Worm (Caenorhabditis elegans) whole organism, L1 larva: ENCODE measurements around the gene C05C10.3.

Source experiments
- C04F5.9 ChIP-seq: sonication (generic microtip); optimal IDR thresholded peaks from 2 replicates; lab custom pipeline; 2016; ENCODE audit warnings: missing genetic modification characterization, missing compliant biosample characterization
- C16A3.4 ChIP-seq: fragments of 150-350 bp; optimal IDR thresholded peaks from 2 replicates; lab custom pipeline; 2014; ENCODE audit warnings: missing biosample characterization, missing genetic modification characterization
- C34B4.2 ChIP-seq: sonication (generic microtip); optimal IDR thresholded peaks from 2 replicates; lab custom pipeline; 2017; ENCODE audit warnings: mild to moderate bottlenecking, missing genetic modification characterization, missing compliant biosample characterization
- F16B12.6 ChIP-seq: fragments of 150-350 bp; optimal IDR thresholded peaks from 2 replicates; lab custom pipeline; 2014; ENCODE audit warnings: missing biosample characterization, missing genetic modification characterization
- Y116A8C.19 ChIP-seq: sonication (generic microtip); optimal IDR thresholded peaks from 2 replicates; lab custom pipeline; 2016; ENCODE audit warnings: missing compliant biosample characterization, missing genetic modification characterization, borderline replicate concordance
- aha-1 ChIP-seq: fragments of 150-350 bp; optimal IDR thresholded peaks from 2 replicates; lab custom pipeline; 2014; ENCODE audit warnings: missing biosample characterization, missing genetic modification characterization
- ceh-8 ChIP-seq: fragments of 200-800 bp; sonication (Bioruptor generic); optimal IDR thresholded peaks from 2 replicates; lab custom pipeline; 2018; ENCODE audit warnings: mild to moderate bottlenecking, missing genetic modification characterization, moderate library complexity, missing compliant biosample characterization
- ceh-82 ChIP-seq, 3 experiments: fragments of 150-350 bp in 1 of 3; sonication (generic microtip) in 2 of 3; optimal IDR thresholded peaks; 2 replicates each; lab custom pipeline; 2014 to 2017; ENCODE audit warnings: missing biosample characterization in 3 of 3, missing genetic modification characterization in 3 of 3
- ceh-88 ChIP-seq: fragments of 200-800 bp; sonication (Bioruptor generic); IDR thresholded peaks from 2 replicates; pipeline ENCODE4 v1.3.6; 2022; ENCODE audit warnings: missing genetic modification characterization, missing compliant biosample characterization
- ceh-90 ChIP-seq: sonication (generic microtip); optimal IDR thresholded peaks from 2 replicates; lab custom pipeline; 2016; ENCODE audit warnings: missing genetic modification characterization, missing compliant biosample characterization
- egl-13 ChIP-seq: sonication (generic microtip); optimal IDR thresholded peaks from 2 replicates; lab custom pipeline; 2016; ENCODE audit warnings: missing genotype, missing genetic modification reagents, missing genetic modification characterization, missing compliant biosample characterization
- egl-27 ChIP-seq, 2 experiments: fragments of 150-350 bp in 1 of 2; sonication (generic microtip); optimal IDR thresholded peaks; 3 replicates each; lab custom pipeline; 2017 to 2018; ENCODE audit warnings: missing biosample characterization in 2 of 2, missing genetic modification characterization in 2 of 2, missing genetic modification reagents in 2 of 2
- elt-2 ChIP-seq: sonication (generic microtip); optimal IDR thresholded peaks from 2 replicates; lab custom pipeline; 2016; ENCODE audit warnings: missing genetic modification characterization, mild to moderate bottlenecking, inconsistent platforms, missing compliant biosample characterization, missing genetic modification reagents
- elt-3 ChIP-seq, 6 experiments: fragments of 150-350 bp in 1 of 6; sonication (generic microtip); optimal IDR thresholded peaks; 2 replicates each; lab custom pipeline; 2017 to 2018; ENCODE audit warnings: missing biosample characterization in 6 of 6, missing genetic modification characterization in 6 of 6, inconsistent platforms in 1 of 6
- ets-5 ChIP-seq: fragments of 200-800 bp; sonication (Bioruptor generic); IDR thresholded peaks from 2 replicates; pipeline ENCODE4 v1.3.6; 2022; ENCODE audit warnings: missing genetic modification characterization, missing compliant biosample characterization
- fkh-10 ChIP-seq: sonication (generic microtip); optimal IDR thresholded peaks from 2 replicates; lab custom pipeline; 2017; ENCODE audit warnings: missing biosample characterization, missing genetic modification reagents, missing genetic modification characterization
- fkh-4 ChIP-seq: sonication (generic microtip); optimal IDR thresholded peaks from 2 replicates; lab custom pipeline; 2016; ENCODE audit warnings: missing compliant biosample characterization, missing genetic modification characterization, borderline replicate concordance
- fkh-8 ChIP-seq: sonication (generic microtip); optimal IDR thresholded peaks from 2 replicates; lab custom pipeline; 2016; ENCODE audit warnings: mild to moderate bottlenecking, missing genetic modification characterization, missing compliant biosample characterization
- fos-1 ChIP-seq: fragments of 150-350 bp; optimal IDR thresholded peaks from 2 replicates; lab custom pipeline; 2014; ENCODE audit warnings: missing biosample characterization, missing genetic modification characterization
- hlh-4 ChIP-seq: sonication (generic microtip); optimal IDR thresholded peaks from 2 replicates; lab custom pipeline; 2016; ENCODE audit warnings: mild to moderate bottlenecking, missing genetic modification characterization, missing compliant biosample characterization
- irx-1 ChIP-seq: sonication (generic microtip); optimal IDR thresholded peaks from 2 replicates; lab custom pipeline; 2016; ENCODE audit warnings: missing genetic modification characterization, missing compliant biosample characterization
- isw-1 ChIP-seq: fragments of 200-800 bp; sonication (Bioruptor generic); IDR thresholded peaks from 2 replicates; pipeline ENCODE4 v1.3.6; 2022; ENCODE audit warnings: missing genetic modification characterization, missing compliant biosample characterization
- lin-14 ChIP-seq: fragments of 200-800 bp; sonication (Bioruptor generic); optimal IDR thresholded peaks from 2 replicates; lab custom pipeline; 2018; ENCODE audit warnings: mild to moderate bottlenecking, missing genetic modification characterization, moderate library complexity, missing compliant biosample characterization
- lin-15B ChIP-seq: fragments of 150-350 bp; sonication (generic microtip); optimal IDR thresholded peaks from 3 replicates; lab custom pipeline; 2014; ENCODE audit warnings: missing biosample characterization, missing genetic modification characterization
- lin-35 ChIP-seq, 2 experiments: fragments of 150-350 bp; optimal IDR thresholded peaks; 2 replicates each; lab custom pipeline; 2014; ENCODE audit warnings: missing biosample characterization in 2 of 2, missing genetic modification characterization in 2 of 2, missing genetic modification reagents in 2 of 2
- lir-3 ChIP-seq: sonication (generic microtip); optimal IDR thresholded peaks from 2 replicates; lab custom pipeline; 2016; ENCODE audit warnings: mild to moderate bottlenecking, missing genetic modification characterization, moderate library complexity, missing compliant biosample characterization; ENCODE audit not compliant: poor library complexity
- mab-9 ChIP-seq: fragments of 200-800 bp; sonication (Bioruptor generic); IDR thresholded peaks from 2 replicates; pipeline ENCODE4 v1.3.6; 2022; ENCODE audit warnings: missing genetic modification reagents, missing genetic modification characterization, missing compliant biosample characterization
- mef-2 ChIP-seq: fragments of 150-350 bp; optimal IDR thresholded peaks from 2 replicates; lab custom pipeline; 2014; ENCODE audit warnings: missing biosample characterization, missing genetic modification characterization
- nhr-19 ChIP-seq: fragments of 200-800 bp; sonication (Bioruptor generic); conservative IDR thresholded peaks from 2 replicates; pipeline ENCODE4 v1.3.6; 2022; ENCODE audit warnings: missing genetic modification characterization, missing compliant biosample characterization
- nhr-237 ChIP-seq: fragments of 150-350 bp; optimal IDR thresholded peaks from 2 replicates; lab custom pipeline; 2014; ENCODE audit warnings: missing biosample characterization, missing genetic modification characterization
- nhr-28 ChIP-seq: fragments of 150-350 bp; optimal IDR thresholded peaks from 2 replicates; lab custom pipeline; 2014; ENCODE audit warnings: missing biosample characterization, missing genetic modification characterization
- nhr-71 ChIP-seq: sonication (generic microtip); optimal IDR thresholded peaks from 2 replicates; lab custom pipeline; 2016; ENCODE audit warnings: mild to moderate bottlenecking, missing genetic modification characterization, moderate library complexity, missing compliant biosample characterization
- nhr-76 ChIP-seq: sonication (generic microtip); optimal IDR thresholded peaks from 2 replicates; lab custom pipeline; 2017; ENCODE audit warnings: missing biosample characterization, missing genetic modification characterization
- nhr-85 ChIP-seq: sonication (generic microtip); peaks from one replicate; lab custom pipeline; 2016; ENCODE audit warnings: missing genetic modification characterization, inconsistent platforms, missing compliant biosample characterization
- pag-3 ChIP-seq: sonication (generic microtip); optimal IDR thresholded peaks from 2 replicates; lab custom pipeline; 2017; ENCODE audit warnings: missing genetic modification characterization, mild to moderate bottlenecking, missing compliant biosample characterization, antibody characterized with exemption, borderline replicate concordance; ENCODE audit not compliant: insufficient read depth
- pax-3 ChIP-seq: fragments of 200-800 bp; sonication (Bioruptor generic); optimal IDR thresholded peaks from 2 replicates; lab custom pipeline; 2018; ENCODE audit warnings: mild to moderate bottlenecking, missing genetic modification characterization, moderate library complexity, missing compliant biosample characterization
- skn-1 ChIP-seq: fragments of 150-350 bp; optimal IDR thresholded peaks from 2 replicates; lab custom pipeline; 2014; ENCODE audit warnings: missing biosample characterization, missing genetic modification characterization
- snu-23 ChIP-seq: sonication (generic microtip); optimal IDR thresholded peaks from 2 replicates; lab custom pipeline; 2016; ENCODE audit warnings: missing genetic modification characterization, missing compliant biosample characterization
- sox-4 ChIP-seq: sonication (generic microtip); optimal IDR thresholded peaks from 2 replicates; lab custom pipeline; 2016; ENCODE audit warnings: missing genetic modification characterization, missing compliant biosample characterization
- swsn-7 ChIP-seq: sonication (generic microtip); optimal IDR thresholded peaks from 2 replicates; lab custom pipeline; 2016; ENCODE audit warnings: missing genetic modification characterization, missing compliant biosample characterization
- tlp-1 ChIP-seq: fragments of 150-350 bp; optimal IDR thresholded peaks from 2 replicates; lab custom pipeline; 2014; ENCODE audit warnings: missing biosample characterization, missing genetic modification characterization
- unc-130 ChIP-seq: fragments of 150-350 bp; optimal IDR thresholded peaks from 2 replicates; lab custom pipeline; 2017; ENCODE audit warnings: missing biosample characterization, missing genetic modification characterization, inconsistent platforms
- unc-30 ChIP-seq: sonication (generic microtip); optimal IDR thresholded peaks from 2 replicates; lab custom pipeline; 2017; ENCODE audit warnings: missing biosample characterization, missing genetic modification characterization
- unc-62 ChIP-seq: fragments of 150-350 bp; optimal IDR thresholded peaks from 2 replicates; lab custom pipeline; 2014; ENCODE audit warnings: missing biosample characterization, missing genetic modification reagents, missing genetic modification characterization
- unc-86 ChIP-seq: sonication (generic microtip); optimal IDR thresholded peaks from 2 replicates; lab custom pipeline; 2016; ENCODE audit warnings: missing genetic modification characterization, missing compliant biosample characterization
- unc-98 ChIP-seq: fragments of 200-800 bp; sonication (Bioruptor generic); IDR thresholded peaks from 2 replicates; pipeline ENCODE4 v1.3.6; 2022; ENCODE audit warnings: missing genetic modification characterization, missing compliant biosample characterization
- vab-15 ChIP-seq: sonication (generic microtip); optimal IDR thresholded peaks from 2 replicates; lab custom pipeline; 2017; ENCODE audit warnings: missing genotype, mild to moderate bottlenecking, missing genetic modification characterization, missing compliant biosample characterization

Gene C05C10.3

ce11 chrII:9931012-9931411 is 5.7 kb downstream of the C05C10.3 start (continued):
- TF ChIP-seq sox-4 (tag; lab: Kevin White, UChicago), result no peak
- TF ChIP-seq unc-86, result peak; percentile 51
- TF ChIP-seq elt-3 (tag; optimal IDR thresholded peaks at IDR 0.05; lab: Kevin White, UChicago), result no peak
- TF ChIP-seq ceh-90, result peak; percentile 68
- TF ChIP-seq unc-62 (GFP tag; lab: Kevin White, UChicago), result no peak
- peak; percentile 63 for TF ChIP-seq isw-1 (GFP tag; lab: Robert Waterston, UW)
- no peak for TF ChIP-seq ets-5 (GFP tag; lab: Robert Waterston, UW)
- TF ChIP-seq ceh-8 (GFP tag; lab: Kevin White, UChicago), result no peak
- TF ChIP-seq lin-35 (GFP tag; optimal IDR thresholded peaks at IDR 0.05; lab: Kevin White, UChicago), result peak; percentile 33 to 41
- TF ChIP-seq lin-15B, result peak; percentile 48
- no peak for TF ChIP-seq F16B12.6 (tag; lab: Kevin White, UChicago)
- TF ChIP-seq tlp-1 (tag; lab: Kevin White, UChicago), result no peak
- TF ChIP-seq fos-1 (tag; lab: Kevin White, UChicago), result no peak
- 0 out of 2 replicates have a peak, but pooled peaks have one; percentile 21 for TF ChIP-seq mab-9 (GFP tag; lab: Robert Waterston, UW)
- no peak for TF ChIP-seq hlh-4 (tag; lab: Kevin White, UChicago)
- TF ChIP-seq lin-14 (GFP tag; lab: Kevin White, UChicago), result peak; percentile 82
- TF ChIP-seq egl-13 (tag; lab: Kevin White, UChicago), result no peak
- no peak for TF ChIP-seq C34B4.2 (tag; lab: Kevin White, UChicago)
- no peak for TF ChIP-seq fkh-10 (GFP tag; lab: Kevin White, UChicago)
- no peak for TF ChIP-seq fkh-4
- no peak for TF ChIP-seq nhr-237 (tag; lab: Kevin White, UChicago)
- no peak for TF ChIP-seq nhr-76
- no peak for TF ChIP-seq nhr-28 (tag; lab: Kevin White, UChicago)
- TF ChIP-seq nhr-71 (tag; lab: Kevin White, UChicago), result peak; percentile 82
- TF ChIP-seq swsn-7 (tag; lab: Kevin White, UChicago), result peak; percentile 44
- peak; percentile 59 for TF ChIP-seq snu-23 (GFP tag; lab: Kevin White, UChicago)
- TF ChIP-seq C16A3.4, result no peak
- no peak for TF ChIP-seq egl-27 (tag; optimal IDR thresholded peaks at IDR 0.05; lab: Kevin White, UChicago)
- no peak for TF ChIP-seq pag-3 (tag; lab: Kevin White, UChicago)
- no peak for TF ChIP-seq vab-15 (tag; lab: Kevin White, UChicago)
- TF ChIP-seq fkh-8 (tag; lab: Kevin White, UChicago), result peak; percentile 57
- TF ChIP-seq unc-98, result peak; percentile 55; the same call in 1 of the 2 replicates
- TF ChIP-seq mef-2 (tag; lab: Kevin White, UChicago), result no peak
- TF ChIP-seq irx-1 (tag; lab: Kevin White, UChicago), result peak; percentile 39
- no peak for TF ChIP-seq unc-130 (tag; lab: Kevin White, UChicago)
- TF ChIP-seq ceh-88 (GFP tag; lab: Robert Waterston, UW), result no peak; the same call in 1 of the 2 replicates
- no peak for TF ChIP-seq aha-1 (tag; lab: Kevin White, UChicago)
- TF ChIP-seq nhr-19 (GFP tag; lab: Robert Waterston, UW), result peak; percentile 57
- no peak for TF ChIP-seq Y116A8C.19 (tag; lab: Kevin White, UChicago)
- no peak for TF ChIP-seq skn-1
- no peak for TF ChIP-seq elt-2
- TF ChIP-seq lir-3, result peak; percentile 78
- TF ChIP-seq unc-30, result no peak
- peak in 1 of 3 experiments; percentile 18 for TF ChIP-seq ceh-82 (tag; optimal IDR thresholded peaks at IDR 0.05; lab: Kevin White, UChicago)
- peak; percentile 63 for TF ChIP-seq nhr-85 (tag; lab: Kevin White, UChicago)
- peak; percentile 9 for TF ChIP-seq C04F5.9
- peak; percentile 41 for TF ChIP-seq pax-3 (tag; lab: Kevin White, UChicago)
